Worm (Caenorhabditis elegans): ENCODE results near the gene R02F11.9.

Gene R02F11.9

DNA sequence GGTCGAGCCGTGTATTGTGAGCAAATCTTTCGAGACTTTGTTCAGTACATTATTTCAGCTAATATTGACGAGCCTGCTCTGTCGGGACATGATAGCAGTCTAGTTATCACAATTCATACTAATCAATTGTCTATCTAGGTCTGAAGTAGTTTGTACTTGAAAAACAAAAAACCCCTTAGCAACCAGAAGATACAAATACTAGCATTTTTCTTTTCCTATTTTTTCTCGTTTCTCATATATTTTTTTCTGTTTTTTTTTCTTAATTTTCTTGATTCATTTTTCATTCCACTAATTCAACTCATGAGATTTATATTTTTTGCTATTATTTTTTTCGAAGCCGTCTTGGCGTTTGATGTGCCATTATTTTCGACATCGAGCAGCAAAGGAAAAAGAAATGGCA is at the start of gene R02F11.9:
Gene R02F11.9 (plus strand): TSS at position 301 of the 400 bp plus-strand sequence.
- TF ChIP-seq flh-1 (GFP tag; optimal IDR thresholded peaks at IDR 0.05), result no peak
- TF ChIP-seq lsy-2 (tag; optimal IDR thresholded peaks at IDR 0.05), result no peak
- TF ChIP-seq lin-32 (GFP tag; optimal IDR thresholded peaks at IDR 0.05), result no peak
- TF ChIP-seq nhr-237 (tag; optimal IDR thresholded peaks at IDR 0.05), result no peak
- TF ChIP-seq snpc-4 (tag; optimal IDR thresholded peaks at IDR 0.05), result no peak
- TF ChIP-seq elt-1 (tag; optimal IDR thresholded peaks at IDR 0.05; ENCODE audit: borderline replicate concordance, insufficient read depth), result no peak
- TF ChIP-seq nhr-2 (tag; optimal IDR thresholded peaks at IDR 0.05), result no peak
- TF ChIP-seq nhr-12 (tag; optimal IDR thresholded peaks at IDR 0.05), result no peak
- no peak for TF ChIP-seq mls-2 (tag; optimal IDR thresholded peaks at IDR 0.05)
- TF ChIP-seq pha-4 (tag; optimal IDR thresholded peaks at IDR 0.05), result no peak
- no peak for TF ChIP-seq tbx-8 (GFP tag; optimal IDR thresholded peaks at IDR 0.05)
- TF ChIP-seq lin-13 (tag; optimal IDR thresholded peaks at IDR 0.05), result no peak
- TF ChIP-seq ceh-83 (GFP tag; optimal IDR thresholded peaks at IDR 0.05), result no peak
- TF ChIP-seq sem-2 (GFP tag; optimal IDR thresholded peaks at IDR 0.05), result no peak

ce11 chrV:4737727-4738126 is 49.5 kb upstream of the R02F11.9 start, which contains the start of gene F39G3.2:
Gene F39G3.2 (plus strand): TSS chrV:4737831.
- no peak for TF ChIP-seq lin-13 (tag; optimal IDR thresholded peaks at IDR 0.05)
- TF ChIP-seq ham-2 (GFP tag; optimal IDR thresholded peaks at IDR 0.05), result no peak
- TF ChIP-seq mab-5 (tag; optimal IDR thresholded peaks at IDR 0.05), result no peak
- TF ChIP-seq snpc-4 (tag; optimal IDR thresholded peaks at IDR 0.05), result no peak
- TF ChIP-seq nhr-237 (tag; optimal IDR thresholded peaks at IDR 0.05), result no peak
- TF ChIP-seq ztf-11 (tag; optimal IDR thresholded peaks at IDR 0.05), result no peak
- no peak for TF ChIP-seq nhr-28 (tag; optimal IDR thresholded peaks at IDR 0.05)
- TF ChIP-seq nhr-12 (tag; optimal IDR thresholded peaks at IDR 0.05), result no peak

- TF ChIP-seq hlh-1 (tag; optimal IDR thresholded peaks at IDR 0.05), result no peak
- no peak for TF ChIP-seq flh-1 (GFP tag; optimal IDR thresholded peaks at IDR 0.05)
- no peak for TF ChIP-seq sptf-1 (tag; optimal IDR thresholded peaks at IDR 0.05)
- TF ChIP-seq lin-13 (tag; optimal IDR thresholded peaks at IDR 0.05), result no peak
- TF ChIP-seq unc-120 (tag; optimal IDR thresholded peaks at IDR 0.05; ENCODE audit: poor library complexity, severe bottlenecking), result no peak
- no peak for TF ChIP-seq ztf-11 (tag; optimal IDR thresholded peaks at IDR 0.05)
- TF ChIP-seq lin-32 (GFP tag; optimal IDR thresholded peaks at IDR 0.05), result no peak
- TF ChIP-seq nhr-28 (tag; optimal IDR thresholded peaks at IDR 0.05), result no peak
- no peak for TF ChIP-seq nhr-12 (tag; optimal IDR thresholded peaks at IDR 0.05)
- no peak for TF ChIP-seq pha-4 (tag; optimal IDR thresholded peaks at IDR 0.05)
- no peak for TF ChIP-seq ceh-43 (GFP tag; optimal IDR thresholded peaks at IDR 0.05)
- TF ChIP-seq ceh-39 (tag; optimal IDR thresholded peaks at IDR 0.05), result no peak
- TF ChIP-seq zip-8 (tag; optimal IDR thresholded peaks at IDR 0.05), result no peak
- TF ChIP-seq sem-2 (GFP tag; optimal IDR thresholded peaks at IDR 0.05), result no peak
- no peak for TF ChIP-seq blmp-1 (tag; optimal IDR thresholded peaks at IDR 0.05)
- TF ChIP-seq tbx-8 (GFP tag; optimal IDR thresholded peaks at IDR 0.05), result no peak
- no peak for TF ChIP-seq bed-3 (GFP tag; optimal IDR thresholded peaks at IDR 0.05)
- no peak for TF ChIP-seq elt-3 (tag; optimal IDR thresholded peaks at IDR 0.05)
- TF ChIP-seq nhr-76 (tag; optimal IDR thresholded peaks at IDR 0.05), result no peak
Observed at ce11 chrV:4742190-4742589, 45.1 kb upstream of the R02F11.9 start, which contains the start of gene ugt-61. Gene ugt-61 (plus strand): TSS chrV:4742422.

DNA sequence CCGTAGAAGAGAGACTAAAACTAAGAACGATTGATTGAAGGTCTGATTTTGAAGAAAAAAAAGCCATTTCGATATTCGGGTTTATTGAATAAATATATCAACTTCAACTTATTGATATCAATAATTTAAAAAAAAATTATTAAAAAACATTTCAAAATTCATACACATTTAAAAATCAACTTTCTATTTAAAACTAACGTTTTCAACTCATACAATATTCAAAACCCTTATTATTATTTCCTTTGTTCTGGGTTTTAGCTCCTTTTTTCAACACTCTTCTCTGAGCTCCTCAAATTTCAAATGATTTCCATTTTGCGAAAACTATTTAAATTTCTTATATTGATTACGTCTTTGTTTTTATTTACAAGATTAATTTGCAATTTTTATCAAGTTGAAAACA is 42.0 kb upstream of the R02F11.9 start, which contains the start of gene C18G1.7:
Gene C18G1.7 (plus strand): TSS at position 301 of the 400 bp plus-strand sequence.
- TF ChIP-seq cnd-1 (tag; optimal IDR thresholded peaks at IDR 0.05) (no peak), unc-62 (GFP tag; optimal IDR thresholded peaks at IDR 0.05) (no peak), ham-2 (GFP tag; optimal IDR thresholded peaks at IDR 0.05) (no peak), ceh-43 (GFP tag; optimal IDR thresholded peaks at IDR 0.05) (no peak), nhr-76 (tag; optimal IDR thresholded peaks at IDR 0.05) (no peak), nhr-28 (tag; optimal IDR thresholded peaks at IDR 0.05) (no peak), tbx-8 (GFP tag; optimal IDR thresholded peaks at IDR 0.05) (no peak), snpc-4 (tag; optimal IDR thresholded peaks at IDR 0.05) (no peak), unc-39 (tag; optimal IDR thresholded peaks at IDR 0.05) (no peak), pha-4 (tag; optimal IDR thresholded peaks at IDR 0.05) (no peak), lin-13 (tag; optimal IDR thresholded peaks at IDR 0.05) (no peak), hlh-1 (tag; optimal IDR thresholded peaks at IDR 0.05) (no peak), elt-3 (tag; optimal IDR thresholded peaks at IDR 0.05) (no peak), bed-3 (GFP tag; optimal IDR thresholded peaks at IDR 0.05) (no peak), mls-2 (tag; optimal IDR thresholded peaks at IDR 0.05) (no peak), M03D4.4 (tag; optimal IDR thresholded peaks at IDR 0.05) (no peak)

- TF ChIP-seq mls-2 (tag; optimal IDR thresholded peaks at IDR 0.05) (no peak), elt-3 (tag; optimal IDR thresholded peaks at IDR 0.05) (no peak), unc-39 (tag; optimal IDR thresholded peaks at IDR 0.05) (no peak), ham-2 (GFP tag; optimal IDR thresholded peaks at IDR 0.05) (no peak), unc-62 (GFP tag; optimal IDR thresholded peaks at IDR 0.05) (no peak)
Observed at ce11 chrV:4750294-4750693, 37.0 kb upstream of the R02F11.9 start, which contains the start of gene C18G1.6. Gene C18G1.6 (plus strand): TSS chrV:4750594.

All from whole organism, mixed stage, embryonic.